Fruit fly (Drosophila melanogaster): ENCODE data around the gene CG13599.

The CG13599 gene

dm6 chr3R:23927429-23927828 is 4.0 kb upstream of the CG13599 start, which contains the start of gene CG13601 (continued):
- no peak for TF ChIP-seq Hr78 (GFP tag; optimal IDR thresholded peaks at IDR 0.05)
- peak; percentile 26 for TF ChIP-seq HLH106 (tag; optimal IDR thresholded peaks at IDR 0.05)
- no peak for TF ChIP-seq sage (GFP tag; optimal IDR thresholded peaks at IDR 0.05)
- TF ChIP-seq CrebA (GFP tag; optimal IDR thresholded peaks at IDR 0.05; ENCODE audit: borderline replicate concordance), result no peak
- no peak for TF ChIP-seq brk (GFP tag; optimal IDR thresholded peaks at IDR 0.05)
- no peak for TF ChIP-seq Hnf4 (GFP tag; optimal IDR thresholded peaks at IDR 0.05)
- TF ChIP-seq OdsH (GFP tag; optimal IDR thresholded peaks at IDR 0.05), result peak; percentile 17

- TF ChIP-seq woc (GFP tag; optimal IDR thresholded peaks at IDR 0.05) (peak; percentile 73), Rel (GFP tag; optimal IDR thresholded peaks at IDR 0.05) (no peak), Rel (tag; optimal IDR thresholded peaks at IDR 0.05) (no peak), psq (GFP tag; optimal IDR thresholded peaks at IDR 0.05) (no peak), HLH106 (tag; optimal IDR thresholded peaks at IDR 0.05) (peak; percentile 0), rgr (GFP tag; optimal IDR thresholded peaks at IDR 0.05) (peak; percentile 4), Mio (GFP tag; optimal IDR thresholded peaks at IDR 0.05) (no peak), Dfd (GFP tag; optimal IDR thresholded peaks at IDR 0.05) (no peak), Hr83 (GFP tag; optimal IDR thresholded peaks at IDR 0.05; ENCODE audit: poor library complexity, severe bottlenecking) (no peak)
Observed at dm6 chr3R:23928950-23929602, 2.4 kb upstream of the CG13599 start, which contains the start of the genes CG43998, CG43999 and CG31142. Gene CG43998 (minus strand): TSS chr3R:23929000. Gene CG43999 (minus strand): TSS chr3R:23929000. Gene CG31142 (plus strand): TSS chr3R:23929243.

dm6 chr3R:23933430-23933683 is 1.9 kb downstream of the CG13599 start, which contains the start of gene RpS19b:
Gene RpS19b (minus strand): TSS chr3R:23933530.
- TF ChIP-seq Sp1 (GFP tag; optimal IDR thresholded peaks at IDR 0.05) (no peak), HLH106 (tag; optimal IDR thresholded peaks at IDR 0.05) (no peak), CG9705 (GFP tag; optimal IDR thresholded peaks at IDR 0.05) (no peak), tai (GFP tag; optimal IDR thresholded peaks at IDR 0.05) (no peak), foxo (GFP tag; optimal IDR thresholded peaks at IDR 0.05) (no peak), fru (GFP tag; optimal IDR thresholded peaks at IDR 0.05) (no peak)

- TF ChIP-seq usp (GFP tag; optimal IDR thresholded peaks at IDR 0.05) (no peak), rgr (GFP tag; optimal IDR thresholded peaks at IDR 0.05) (peak; percentile 98), Hnf4 (GFP tag; optimal IDR thresholded peaks at IDR 0.05) (peak; percentile 92), Jra (GFP tag; optimal IDR thresholded peaks at IDR 0.05) (peak; percentile 50), GATAd (GFP tag; optimal IDR thresholded peaks at IDR 0.05) (peak; percentile 63), OdsH (GFP tag; optimal IDR thresholded peaks at IDR 0.05) (peak; percentile 96), CrebA (GFP tag; optimal IDR thresholded peaks at IDR 0.05; ENCODE audit: borderline replicate concordance) (no peak), pan (optimal IDR thresholded peaks at IDR 0.05) (no peak), lola (GFP tag; optimal IDR thresholded peaks at IDR 0.05) (no peak), br (GFP tag; optimal IDR thresholded peaks at IDR 0.05) (peak; percentile 95), Myc (optimal IDR thresholded peaks at IDR 0.05) (no peak), brk (GFP tag; optimal IDR thresholded peaks at IDR 0.05) (no peak), jim (GFP tag; optimal IDR thresholded peaks at IDR 0.05) (peak; percentile 35), sage (GFP tag; optimal IDR thresholded peaks at IDR 0.05) (no peak), Dfd (GFP tag; optimal IDR thresholded peaks at IDR 0.05) (no peak), CG9705 (GFP tag; optimal IDR thresholded peaks at IDR 0.05) (peak; percentile 73), HLH106 (tag; optimal IDR thresholded peaks at IDR 0.05) (peak; percentile 91), Hr78 (GFP tag; optimal IDR thresholded peaks at IDR 0.05) (no peak), tai (GFP tag; optimal IDR thresholded peaks at IDR 0.05) (no peak), h (GFP tag; optimal IDR thresholded peaks at IDR 0.05) (peak; percentile 96), Abd-B (GFP tag; optimal IDR thresholded peaks at IDR 0.05) (no peak), sv (GFP tag; optimal IDR thresholded peaks at IDR 0.05) (peak; percentile 63), fru (GFP tag; optimal IDR thresholded peaks at IDR 0.05) (peak; percentile 95), woc (GFP tag; optimal IDR thresholded peaks at IDR 0.05) (peak; percentile 82), psq (GFP tag; optimal IDR thresholded peaks at IDR 0.05) (peak; percentile 89), Vsx2 (GFP tag; optimal IDR thresholded peaks at IDR 0.05; ENCODE audit: partially characterized antibody) (no peak), Sp1 (GFP tag; optimal IDR thresholded peaks at IDR 0.05) (peak; percentile 93), foxo (GFP tag; optimal IDR thresholded peaks at IDR 0.05) (peak; percentile 69 to 98), ey (GFP tag; optimal IDR thresholded peaks at IDR 0.05) (peak; percentile 97), Rel (GFP tag; optimal IDR thresholded peaks at IDR 0.05) (no peak), Rel (tag; optimal IDR thresholded peaks at IDR 0.05) (peak; percentile 58), dl (GFP tag; optimal IDR thresholded peaks at IDR 0.05; ENCODE audit: insufficient read depth in 1 of 2, partially characterized antibody in 2 of 2) (no peak), Mio (GFP tag; optimal IDR thresholded peaks at IDR 0.05) (peak; percentile 77), Dif (GFP tag; optimal IDR thresholded peaks at IDR 0.05; ENCODE audit: partially characterized antibody) (peak; percentile 6), dsf (GFP tag; optimal IDR thresholded peaks at IDR 0.05; ENCODE audit: borderline replicate concordance) (peak; percentile 31), CG32264 (GFP tag; optimal IDR thresholded peaks at IDR 0.05) (peak; percentile 92), N (GFP tag; optimal IDR thresholded peaks at IDR 0.05) (no peak), Hr83 (GFP tag; optimal IDR thresholded peaks at IDR 0.05; ENCODE audit: poor library complexity, severe bottlenecking) (peak; percentile 87)
Observed at dm6 chr3R:23933684-23934575, 2.5 kb downstream of the CG13599 start, which contains the start of gene CG5854. Gene CG5854 (plus strand): TSS chr3R:23933912.
